Worm (Caenorhabditis elegans) whole organism, late embryonic: ENCODE results near the gene srx-48.

Experiments
- K02D7.2 ChIP-seq: sonication (generic microtip); optimal IDR thresholded peaks from 2 replicates; lab custom pipeline; 2017; ENCODE audit warnings: mild to moderate bottlenecking, missing genetic modification characterization, missing compliant biosample characterization
- K09A11.1 ChIP-seq: sonication (generic microtip); optimal IDR thresholded peaks from 2 replicates; lab custom pipeline; 2017; ENCODE audit warnings: antibody characterized with exemption, mild to moderate bottlenecking, missing genetic modification characterization, missing compliant biosample characterization; ENCODE audit not compliant: insufficient read depth
- T23F11.4 ChIP-seq: fragments of 200-800 bp; sonication (Bioruptor generic); optimal IDR thresholded peaks from 2 replicates; lab custom pipeline; 2018; ENCODE audit warnings: mild to moderate bottlenecking, missing genetic modification characterization, missing compliant biosample characterization
- ama-1 ChIP-seq: fragments of 150-350 bp; optimal IDR thresholded peaks from 2 replicates; lab custom pipeline; 2014
- ceh-18 ChIP-seq: sonication (generic microtip); optimal IDR thresholded peaks from 2 replicates; lab custom pipeline; 2016; ENCODE audit warnings: missing genetic modification characterization, missing compliant biosample characterization
- ceh-2 ChIP-seq: sonication (generic microtip); optimal IDR thresholded peaks from 2 replicates; lab custom pipeline; 2016; ENCODE audit warnings: missing genotype, missing genetic modification characterization, missing compliant biosample characterization
- ceh-22 ChIP-seq: sonication (generic microtip); optimal IDR thresholded peaks from 2 replicates; lab custom pipeline; 2017; ENCODE audit warnings: missing biosample characterization, missing genetic modification characterization
- ceh-24 ChIP-seq: sonication (generic microtip); optimal IDR thresholded peaks from 2 replicates; lab custom pipeline; 2016; ENCODE audit warnings: mild to moderate bottlenecking, missing genetic modification characterization, missing compliant biosample characterization
- ceh-30 ChIP-seq: fragments of 150-350 bp; optimal IDR thresholded peaks from 2 replicates; lab custom pipeline; 2014; ENCODE audit warnings: missing biosample characterization, missing genetic modification characterization
- ceh-34 ChIP-seq: sonication (generic microtip); optimal IDR thresholded peaks from 2 replicates; lab custom pipeline; 2016; ENCODE audit warnings: mild to moderate bottlenecking, missing genetic modification characterization, missing compliant biosample characterization
- ceh-45 ChIP-seq: fragments of 200-800 bp; sonication (Bioruptor generic); IDR thresholded peaks from 2 replicates; pipeline ENCODE4 v1.3.6; 2022; ENCODE audit warnings: missing genetic modification reagents, missing genetic modification characterization, missing compliant biosample characterization
- ceh-48 ChIP-seq: sonication (generic microtip); optimal IDR thresholded peaks from 2 replicates; lab custom pipeline; 2016; ENCODE audit warnings: missing genetic modification characterization, inconsistent platforms, missing compliant biosample characterization
- ceh-6 ChIP-seq: fragments of 200-800 bp; sonication (Bioruptor generic); optimal IDR thresholded peaks from 2 replicates; lab custom pipeline; 2018; ENCODE audit warnings: mild to moderate bottlenecking, missing genetic modification characterization, missing compliant biosample characterization
- ceh-9 ChIP-seq: sonication (generic microtip); optimal IDR thresholded peaks from 2 replicates; lab custom pipeline; 2016; ENCODE audit warnings: mild to moderate bottlenecking, missing genetic modification characterization, inconsistent platforms, missing compliant biosample characterization
- che-1 ChIP-seq: sonication (generic microtip); optimal IDR thresholded peaks from 2 replicates; lab custom pipeline; 2016; ENCODE audit warnings: mild to moderate bottlenecking, missing genetic modification characterization, missing compliant biosample characterization
- dmd-4 ChIP-seq: sonication (generic microtip); optimal IDR thresholded peaks from 2 replicates; lab custom pipeline; 2016; ENCODE audit warnings: borderline replicate concordance, missing genetic modification characterization, missing compliant biosample characterization
- elt-2 ChIP-seq: sonication (generic microtip); optimal IDR thresholded peaks from 2 replicates; lab custom pipeline; 2016; ENCODE audit warnings: missing genetic modification reagents, missing genetic modification characterization, missing compliant biosample characterization
- elt-4 ChIP-seq: sonication (generic microtip); optimal IDR thresholded peaks from 2 replicates; lab custom pipeline; 2016; ENCODE audit warnings: missing genetic modification characterization, missing compliant biosample characterization
- ets-4 ChIP-seq: sonication (generic microtip); optimal IDR thresholded peaks from 2 replicates; lab custom pipeline; 2016; ENCODE audit warnings: missing genetic modification characterization, missing compliant biosample characterization
- fax-1 ChIP-seq: sonication (generic microtip); optimal IDR thresholded peaks from 2 replicates; lab custom pipeline; 2016; ENCODE audit warnings: missing genotype, missing genetic modification characterization, missing compliant biosample characterization
- fkh-10 ChIP-seq: fragments of 150-350 bp; optimal IDR thresholded peaks from 2 replicates; lab custom pipeline; 2014; ENCODE audit warnings: missing biosample characterization, missing genetic modification reagents, missing genetic modification characterization
- hlh-15 ChIP-seq: sonication (generic microtip); optimal IDR thresholded peaks from 2 replicates; lab custom pipeline; 2016; ENCODE audit warnings: missing genetic modification characterization, missing compliant biosample characterization
- madf-2 ChIP-seq: sonication (generic microtip); optimal IDR thresholded peaks from 2 replicates; lab custom pipeline; 2017; ENCODE audit warnings: missing genetic modification characterization, missing compliant biosample characterization
- mec-3 ChIP-seq: sonication (generic microtip); optimal IDR thresholded peaks from 2 replicates; lab custom pipeline; 2016; ENCODE audit warnings: borderline replicate concordance, missing genetic modification characterization, missing compliant biosample characterization
- nfya-1 ChIP-seq: sonication (generic microtip); optimal IDR thresholded peaks from 2 replicates; lab custom pipeline; 2017; ENCODE audit warnings: missing genetic modification characterization, mild to moderate bottlenecking, missing compliant biosample characterization, antibody characterized with exemption, moderate library complexity
- npax-4 ChIP-seq: sonication (generic microtip); optimal IDR thresholded peaks from 2 replicates; lab custom pipeline; 2016; ENCODE audit warnings: missing genetic modification characterization, missing compliant biosample characterization
- odd-2 ChIP-seq: sonication (generic microtip); optimal IDR thresholded peaks from 2 replicates; lab custom pipeline; 2017; ENCODE audit warnings: antibody characterized with exemption, mild to moderate bottlenecking, missing genetic modification characterization, missing compliant biosample characterization
- pag-3 ChIP-seq: sonication (generic microtip); optimal IDR thresholded peaks from 2 replicates; lab custom pipeline; 2016; ENCODE audit warnings: missing compliant biosample characterization, missing genetic modification characterization, borderline replicate concordance
- pat-9 ChIP-seq: fragments of 200-800 bp; sonication (Bioruptor generic); optimal IDR thresholded peaks from 2 replicates; lab custom pipeline; 2018; ENCODE audit warnings: mild to moderate bottlenecking, missing genetic modification characterization, moderate library complexity, missing compliant biosample characterization
- pax-1 ChIP-seq: fragments of 150-350 bp; optimal IDR thresholded peaks from 2 replicates; lab custom pipeline; 2014; ENCODE audit warnings: missing biosample characterization, missing genetic modification characterization
- pha-4 ChIP-seq: fragments of 150-350 bp; optimal IDR thresholded peaks from 2 replicates; lab custom pipeline; 2018; ENCODE audit warnings: missing biosample characterization, missing genetic modification reagents, missing genetic modification characterization
- pqm-1 ChIP-seq: sonication (generic microtip); optimal IDR thresholded peaks from 2 replicates; lab custom pipeline; 2016; ENCODE audit warnings: missing genetic modification characterization, missing compliant biosample characterization
- pros-1 ChIP-seq: fragments of 150-350 bp; optimal IDR thresholded peaks from 2 replicates; lab custom pipeline; 2014; ENCODE audit warnings: missing biosample characterization, missing genetic modification reagents, missing genetic modification characterization
- ref-2 ChIP-seq: sonication (generic microtip); optimal IDR thresholded peaks from 2 replicates; lab custom pipeline; 2016; ENCODE audit warnings: missing genetic modification characterization, missing compliant biosample characterization
- sox-2 ChIP-seq: fragments of 200-800 bp; sonication (Bioruptor generic); IDR thresholded peaks from 2 replicates; pipeline ENCODE4 v1.3.6; 2022; ENCODE audit warnings: missing genetic modification reagents, missing genetic modification characterization, missing compliant biosample characterization
- tbx-7 ChIP-seq: sonication (generic microtip); optimal IDR thresholded peaks from 2 replicates; lab custom pipeline; 2016; ENCODE audit warnings: missing genotype, missing genetic modification characterization, missing compliant biosample characterization
- ttx-3 ChIP-seq: sonication (generic microtip); optimal IDR thresholded peaks from 2 replicates; lab custom pipeline; 2016; ENCODE audit warnings: missing genetic modification reagents, missing genetic modification characterization, missing compliant biosample characterization
- unc-3 ChIP-seq, 2 experiments: fragments of 200-800 bp in 1 of 2; sonication (Bioruptor generic) in 1 of 2; sonication (generic microtip) in 1 of 2; conservative IDR thresholded peaks in 1 of 2; optimal IDR thresholded peaks in 1 of 2; 2 replicates each; pipeline versions ENCODE4 v1.3.6 to Lab custom; 2016 to 2022; ENCODE audit warnings: missing compliant biosample characterization in 2 of 2, missing genetic modification characterization in 2 of 2, missing genetic modification reagents in 1 of 2
- unc-55 ChIP-seq: sonication (generic microtip); optimal IDR thresholded peaks from 2 replicates; lab custom pipeline; 2017; ENCODE audit warnings: missing biosample characterization, missing genetic modification reagents, missing genetic modification characterization
- unc-86 ChIP-seq: sonication (generic microtip); optimal IDR thresholded peaks from 2 replicates; lab custom pipeline; 2016; ENCODE audit warnings: missing genetic modification characterization, missing compliant biosample characterization
- zip-5 ChIP-seq: sonication (generic microtip); optimal IDR thresholded peaks from 2 replicates; lab custom pipeline; 2016; ENCODE audit warnings: missing genetic modification characterization, missing compliant biosample characterization

The srx-48 gene

DNA sequence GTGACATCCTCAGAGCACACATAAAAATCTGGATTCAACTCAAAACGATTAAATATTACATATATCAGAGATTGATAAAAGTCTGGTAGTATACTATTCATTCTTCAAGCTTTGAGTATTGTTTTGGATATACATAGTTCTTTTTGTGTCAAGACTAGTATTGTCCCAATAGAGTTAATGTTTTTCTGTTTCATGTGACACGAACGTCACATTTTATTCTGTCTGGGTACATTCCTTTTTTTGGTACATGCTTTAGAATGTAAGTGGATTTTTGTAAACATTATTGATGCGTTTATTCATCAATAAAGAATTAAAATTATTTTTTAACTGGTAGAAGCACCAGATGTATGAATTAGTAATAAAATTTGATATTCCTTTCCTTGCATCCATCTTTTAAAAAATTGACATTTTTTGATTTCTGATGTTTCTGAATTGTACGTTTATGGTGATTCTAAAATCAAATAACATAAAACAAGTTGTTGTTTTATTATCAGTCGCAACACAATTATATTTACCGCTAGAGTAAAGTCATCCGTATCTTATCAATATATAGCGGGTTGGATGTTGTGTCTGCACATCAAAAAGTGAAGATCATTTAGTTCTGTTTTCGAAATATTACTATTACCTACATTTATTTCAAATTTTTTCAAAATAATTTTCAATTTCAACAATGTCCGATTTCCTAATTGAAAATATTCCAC is 12.5 kb upstream of the srx-48 start, which contains the start of the genes srt-22 and nhr-246:
Gene srt-22 (minus strand): TSS at position 101 of the 701 bp plus-strand sequence.
Gene nhr-246 (plus strand): TSS at position 651 of the 701 bp plus-strand sequence.
- no peak for TF ChIP-seq ets-4
- TF ChIP-seq elt-2 (tag; lab: Kevin White, UChicago) = no peak
- no peak for TF ChIP-seq pax-1 (tag; lab: Kevin White, UChicago)
- TF ChIP-seq K02D7.2 (tag; lab: Kevin White, UChicago) = no peak
- no peak for TF ChIP-seq ttx-3
- TF ChIP-seq npax-4 (tag; lab: Kevin White, UChicago) = no peak
- TF ChIP-seq ceh-45 (GFP tag; lab: Robert Waterston, UW) = no peak
- TF ChIP-seq K09A11.1 (tag; lab: Kevin White, UChicago) = no peak
- no peak for TF ChIP-seq ceh-48 (tag; lab: Kevin White, UChicago)
- TF ChIP-seq ceh-30 (tag; lab: Kevin White, UChicago) = no peak
- no peak for TF ChIP-seq zip-5 (tag; lab: Kevin White, UChicago)
- no peak for TF ChIP-seq che-1
- no peak for TF ChIP-seq ceh-2 (tag; lab: Kevin White, UChicago)
- TF ChIP-seq ceh-18 = no peak
- TF ChIP-seq pag-3 (tag; lab: Kevin White, UChicago) = no peak
- TF ChIP-seq pat-9 (tag; lab: Kevin White, UChicago) = no peak
- no peak for TF ChIP-seq nfya-1 (tag; lab: Kevin White, UChicago)
- TF ChIP-seq hlh-15 = no peak

ce11 chrV:15313529-15313928 is 10.0 kb upstream of the srx-48 start:
- TF ChIP-seq ttx-3 (no peak), odd-2 (no peak), sox-2 (GFP tag; lab: Robert Waterston, UW) (no peak), elt-4 (tag; lab: Kevin White, UChicago) (no peak), mec-3 (no peak), ama-1 (no peak), T23F11.4 (GFP tag; lab: Kevin White, UChicago) (no peak), pha-4 (tag; lab: Kevin White, UChicago) (no peak), ceh-6 (GFP tag; lab: Kevin White, UChicago) (no peak), pros-1 (tag; lab: Kevin White, UChicago) (no peak), ref-2 (tag; lab: Kevin White, UChicago) (no peak), npax-4 (tag; lab: Kevin White, UChicago) (no peak), tbx-7 (tag; lab: Kevin White, UChicago) (no peak), pag-3 (tag; lab: Kevin White, UChicago) (no peak), ets-4 (no peak), ceh-34 (tag; lab: Kevin White, UChicago) (no peak), elt-2 (tag; lab: Kevin White, UChicago) (no peak), pax-1 (tag; lab: Kevin White, UChicago) (no peak), pqm-1 (no peak)

DNA sequence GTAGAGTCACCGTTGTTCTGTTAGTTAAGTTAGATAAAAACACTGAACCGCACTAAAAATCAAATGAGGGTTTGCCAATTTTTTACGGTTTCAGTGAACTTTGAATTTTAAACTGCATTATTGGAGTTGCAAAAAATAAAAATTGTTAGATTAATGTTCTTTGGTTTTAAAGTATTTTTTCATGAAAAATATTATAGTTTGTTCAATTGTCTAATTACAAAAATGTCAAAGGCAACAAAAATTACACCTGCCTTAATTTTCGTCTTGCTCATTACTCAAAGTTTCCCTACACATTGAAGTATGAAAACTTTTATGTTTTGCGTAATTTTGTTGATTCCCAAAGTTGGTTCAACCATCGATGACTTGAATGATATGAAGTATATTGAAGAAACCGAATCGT is 7.3 kb upstream of the srx-48 start, which contains the start of gene irld-62:
Gene irld-62 (plus strand): TSS at position 301 of the 400 bp plus-strand sequence.
- TF ChIP-seq fax-1 (tag; lab: Kevin White, UChicago) (no peak), ceh-22 (tag; lab: Kevin White, UChicago) (no peak), ceh-9 (no peak), ceh-48 (tag; lab: Kevin White, UChicago) (no peak), ceh-24 (tag; lab: Kevin White, UChicago) (no peak), ceh-30 (tag; lab: Kevin White, UChicago) (no peak), fkh-10 (GFP tag; lab: Kevin White, UChicago) (no peak), npax-4 (tag; lab: Kevin White, UChicago) (no peak), ets-4 (no peak), hlh-15 (no peak), unc-3 (GFP tag; conservative IDR thresholded peaks at IDR 0.05; lab: Robert Waterston, UW) (no peak), unc-3 (tag; optimal IDR thresholded peaks at IDR 0.05; lab: Kevin White, UChicago) (no peak), dmd-4 (tag; lab: Kevin White, UChicago) (no peak), mec-3 (no peak), unc-86 (tag; lab: Kevin White, UChicago) (no peak), unc-55 (no peak), K02D7.2 (tag; lab: Kevin White, UChicago) (no peak), ama-1 (no peak), ceh-2 (tag; lab: Kevin White, UChicago) (no peak), madf-2 (no peak)
